Worm (Caenorhabditis elegans): ENCODE data around the gene srg-7.

DNA sequence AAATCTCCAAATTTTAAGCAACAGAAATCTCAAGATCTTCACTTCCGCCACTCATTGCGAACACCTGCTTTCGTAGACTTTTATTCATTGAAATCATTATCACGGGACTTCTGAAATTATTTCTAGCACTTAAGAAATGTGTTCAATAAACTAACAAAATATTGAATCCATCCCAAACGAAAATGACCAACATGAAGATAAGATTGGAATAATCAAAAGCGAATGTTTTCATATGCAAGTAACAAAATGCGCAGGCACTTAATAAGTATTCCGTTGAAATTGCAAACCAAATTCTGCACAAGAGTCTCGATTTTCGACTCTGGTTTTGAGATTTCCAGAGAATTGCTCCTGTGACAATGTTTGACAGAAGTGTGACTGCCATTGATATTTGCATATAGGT lies 3.5 kb downstream of the srg-7 start, which contains the start of gene srg-5:
- TF ChIP-seq pha-4 (tag; optimal IDR thresholded peaks at IDR 0.05) (no peak), lsy-2 (tag; optimal IDR thresholded peaks at IDR 0.05) (no peak), mep-1 (tag; optimal IDR thresholded peaks at IDR 0.05) (no peak), lin-32 (GFP tag; optimal IDR thresholded peaks at IDR 0.05) (no peak), blmp-1 (tag; optimal IDR thresholded peaks at IDR 0.05) (no peak)

Data from whole organism, mixed stage, embryonic.